Worm (Caenorhabditis elegans): ENCODE results near the gene srw-140.

DNA sequence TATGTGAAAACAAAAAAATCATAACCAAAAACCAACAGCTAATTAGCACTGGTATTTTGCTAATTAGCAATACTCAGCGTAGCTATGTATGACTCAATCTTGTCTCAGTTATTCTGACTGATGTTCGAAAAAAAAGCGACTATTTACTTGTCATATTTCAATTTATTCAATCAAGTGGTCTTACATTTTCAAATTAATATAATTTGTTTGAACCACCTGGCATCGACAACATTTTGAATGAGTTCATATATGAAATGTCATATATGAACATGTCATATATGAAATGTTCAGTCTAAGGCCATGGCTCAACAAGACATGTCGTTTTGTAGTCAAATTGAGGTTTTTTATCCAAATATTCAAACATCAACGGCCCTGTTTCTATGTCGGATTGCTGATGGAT lies at the start of gene srw-140:
- no peak for TF ChIP-seq fkh-10 (GFP tag; optimal IDR thresholded peaks at IDR 0.05)
- TF ChIP-seq ets-4 (tag; optimal IDR thresholded peaks at IDR 0.05) = no peak
- no peak for TF ChIP-seq dmd-4 (tag; optimal IDR thresholded peaks at IDR 0.05; ENCODE audit: borderline replicate concordance)
- no peak for TF ChIP-seq hlh-8 (tag; optimal IDR thresholded peaks at IDR 0.05)
- TF ChIP-seq ama-1 (optimal IDR thresholded peaks at IDR 0.05) = no peak
- TF ChIP-seq ceh-48 (tag; optimal IDR thresholded peaks at IDR 0.05) = no peak
- no peak for TF ChIP-seq sdc-2 (tag; optimal IDR thresholded peaks at IDR 0.05)
